Fruit fly (Drosophila melanogaster): ENCODE measurements around the gene CG42529.

DNA sequence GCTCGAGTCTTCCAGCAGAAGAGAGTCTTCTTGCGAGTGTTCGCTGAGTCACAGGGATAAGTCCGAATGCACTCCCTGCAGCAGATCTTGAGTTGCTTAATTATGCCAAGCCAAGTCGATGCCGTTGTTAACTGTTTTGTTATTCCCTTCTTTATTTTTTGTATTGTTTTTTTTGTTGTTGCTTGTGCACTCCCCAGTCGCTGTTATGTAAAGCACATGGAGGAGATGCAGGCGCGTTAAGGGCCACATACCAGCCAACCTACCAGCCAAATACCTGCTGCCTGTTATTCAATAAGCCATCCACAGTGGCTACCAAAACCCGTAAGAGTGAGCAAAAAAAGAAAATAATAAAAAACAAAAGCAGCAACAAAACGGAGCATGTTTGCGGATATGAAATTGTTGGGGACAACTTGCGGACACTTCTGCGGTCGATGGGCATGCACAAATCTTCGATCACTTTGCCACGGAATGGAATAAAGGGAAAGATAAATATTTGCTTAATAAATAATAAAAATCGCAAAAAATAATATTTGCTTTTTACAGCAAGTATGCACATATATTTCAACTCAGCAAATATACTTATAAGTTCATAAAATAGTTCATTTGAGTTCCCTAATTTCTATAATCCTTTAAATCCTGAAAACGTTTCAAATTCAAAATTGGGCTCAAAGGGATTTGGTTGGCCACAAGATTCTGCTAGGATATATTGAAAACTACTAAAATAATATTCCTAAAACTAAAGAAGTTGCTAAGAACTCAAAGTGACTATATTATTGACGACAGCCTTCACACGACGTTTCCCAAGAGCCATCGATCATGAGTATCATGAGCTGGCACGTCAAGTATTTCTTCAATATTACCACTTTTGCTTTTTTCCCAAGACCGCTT lies 32.5 kb upstream of the CG42529 start:
- TF ChIP-seq h (optimal IDR thresholded peaks at IDR 0.05) (no peak), Sin3A (optimal IDR thresholded peaks at IDR 0.05) (no peak), psq (optimal IDR thresholded peaks at IDR 0.05) (no peak), ttk (optimal IDR thresholded peaks at IDR 0.05) (no peak), Myc (optimal IDR thresholded peaks at IDR 0.05) (no peak), insv (optimal IDR thresholded peaks at IDR 0.05) (no peak)

Measured in Kc167 (cell line).